Worm (Caenorhabditis elegans): ENCODE data around the gene T24H10.4.

Gene T24H10.4

DNA sequence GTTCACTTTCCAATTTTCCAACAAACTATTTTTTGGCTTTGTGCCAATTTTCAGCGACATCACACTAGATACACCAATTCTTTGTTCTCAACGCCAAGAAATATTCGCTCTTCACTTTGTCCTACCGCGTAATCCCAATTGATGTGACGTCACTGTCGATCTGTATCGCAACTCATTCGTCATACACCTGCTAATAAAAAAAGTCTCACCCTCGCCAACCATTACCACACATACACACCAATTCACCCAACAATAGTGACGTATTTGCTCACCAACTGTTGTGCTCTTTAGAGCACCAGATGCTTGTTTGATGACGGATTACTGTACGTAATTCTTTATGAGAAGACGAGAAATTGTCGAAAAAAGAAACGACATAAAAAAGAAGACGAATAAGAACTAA lies 46.0 kb upstream of the T24H10.4 start:
- TF ChIP-seq blmp-1 (tag; optimal IDR thresholded peaks at IDR 0.05; ENCODE audit: insufficient read depth) = no peak
- no peak for TF ChIP-seq ztf-11 (tag; optimal IDR thresholded peaks at IDR 0.05)
- TF ChIP-seq nhr-11 (tag; optimal IDR thresholded peaks at IDR 0.05) = no peak
- no peak for TF ChIP-seq sma-3 (GFP tag; optimal IDR thresholded peaks at IDR 0.05)
- no peak for TF ChIP-seq nhr-21 (tag; optimal IDR thresholded peaks at IDR 0.05)
- no peak for TF ChIP-seq nhr-77 (tag; optimal IDR thresholded peaks at IDR 0.05)
- no peak for TF ChIP-seq lin-13 (GFP tag; optimal IDR thresholded peaks at IDR 0.05)
- no peak for TF ChIP-seq mab-5 (tag; optimal IDR thresholded peaks at IDR 0.05)
- no peak for TF ChIP-seq ztf-1 (GFP tag; conservative IDR thresholded peaks at IDR 0.05)
- no peak for TF ChIP-seq lin-39 (tag; optimal IDR thresholded peaks at IDR 0.05)
- TF ChIP-seq ceh-82 (tag; optimal IDR thresholded peaks at IDR 0.05) = no peak
- no peak for TF ChIP-seq mdl-1 (tag; optimal IDR thresholded peaks at IDR 0.05)
- TF ChIP-seq sma-9 (GFP tag; optimal IDR thresholded peaks at IDR 0.05) = no peak
- TF ChIP-seq sma-9 (tag; optimal IDR thresholded peaks at IDR 0.05) = no peak
- TF ChIP-seq R02D3.7 (tag; optimal IDR thresholded peaks at IDR 0.05) = no peak
- no peak for TF ChIP-seq fos-1 (tag; optimal IDR thresholded peaks at IDR 0.05)
- TF ChIP-seq peb-1 (tag; optimal IDR thresholded peaks at IDR 0.05) = no peak
- no peak for TF ChIP-seq nhr-6 (tag; optimal IDR thresholded peaks at IDR 0.05)
- no peak for TF ChIP-seq lsy-2 (tag; optimal IDR thresholded peaks at IDR 0.05)

DNA sequence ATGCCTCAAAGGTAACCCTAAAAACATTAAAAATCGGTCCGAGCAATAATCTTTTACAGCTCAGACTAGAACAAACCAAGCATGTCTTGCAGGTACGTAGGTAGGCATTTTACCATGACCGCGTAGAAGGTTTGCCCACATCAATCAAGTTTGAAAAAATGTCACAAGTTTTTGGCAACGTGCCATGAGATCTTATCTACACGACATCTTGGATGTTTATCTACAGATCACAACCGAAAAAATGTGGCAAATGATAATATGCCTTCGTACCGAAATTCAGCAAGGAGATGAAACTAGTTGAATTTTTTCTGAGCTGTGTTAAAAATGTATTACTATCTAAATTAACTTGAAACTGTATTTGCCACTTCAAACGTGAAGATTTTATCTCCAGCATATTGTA lies 44.9 kb upstream of the T24H10.4 start:
- no peak for TF ChIP-seq nhr-237 (tag; optimal IDR thresholded peaks at IDR 0.05)
- peak; percentile 73 for TF ChIP-seq ceh-16 (tag; optimal IDR thresholded peaks at IDR 0.05)
- TF ChIP-seq nhr-10 (tag; optimal IDR thresholded peaks at IDR 0.05) = no peak
- TF ChIP-seq aly-2 (tag; optimal IDR thresholded peaks at IDR 0.05) = no peak
- peak; percentile 91 for TF ChIP-seq nhr-23 (tag; optimal IDR thresholded peaks at IDR 0.05)
- no peak for TF ChIP-seq ama-1 (optimal IDR thresholded peaks at IDR 0.05)
- TF ChIP-seq elt-1 (tag; optimal IDR thresholded peaks at IDR 0.05) = peak; percentile 82
- TF ChIP-seq sma-9 (GFP tag; optimal IDR thresholded peaks at IDR 0.05) = peak; percentile 6
- TF ChIP-seq sma-9 (tag; optimal IDR thresholded peaks at IDR 0.05) = no peak
- TF ChIP-seq unc-39 (tag; optimal IDR thresholded peaks at IDR 0.05) = no peak
- no peak for TF ChIP-seq snpc-4 (tag; optimal IDR thresholded peaks at IDR 0.05)
- no peak for TF ChIP-seq nhr-21 (tag; optimal IDR thresholded peaks at IDR 0.05)
- TF ChIP-seq alr-1 (tag; optimal IDR thresholded peaks at IDR 0.05) = no peak
- TF ChIP-seq nhr-25 (tag; optimal IDR thresholded peaks at IDR 0.05) = peak; percentile 21
- TF ChIP-seq nhr-12 (tag; optimal IDR thresholded peaks at IDR 0.05) = no peak
- TF ChIP-seq gmeb-1 (tag; optimal IDR thresholded peaks at IDR 0.05) = no peak
- TF ChIP-seq nhr-77 (tag; optimal IDR thresholded peaks at IDR 0.05) = no peak
- TF ChIP-seq nhr-6 (tag; optimal IDR thresholded peaks at IDR 0.05) = peak; percentile 20
- no peak for TF ChIP-seq elt-3 (tag; optimal IDR thresholded peaks at IDR 0.05)
- no peak for TF ChIP-seq lin-39 (tag; optimal IDR thresholded peaks at IDR 0.05)
- no peak for TF ChIP-seq unc-55 (GFP tag; optimal IDR thresholded peaks at IDR 0.05)

DNA sequence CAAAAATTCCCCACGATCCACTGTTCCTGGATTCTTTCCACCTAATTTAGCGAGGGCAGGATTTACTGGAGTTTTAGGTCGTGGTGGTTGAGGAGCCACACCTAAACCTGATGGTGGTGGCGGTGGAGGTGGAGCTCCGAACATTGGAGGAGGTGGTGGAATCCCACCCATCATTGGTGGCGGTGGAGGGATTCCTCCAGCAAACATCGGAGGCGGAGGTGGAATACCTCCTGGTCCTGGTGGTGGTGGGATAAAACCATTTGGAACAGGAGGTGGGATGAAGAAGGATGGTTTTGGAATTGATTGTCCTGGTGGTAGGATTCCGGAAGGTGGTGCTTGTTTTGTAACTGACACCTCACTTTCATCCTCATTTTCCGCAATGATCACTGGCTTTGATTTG lies 39.5 kb upstream of the T24H10.4 start:
- TF ChIP-seq sem-4 (tag; optimal IDR thresholded peaks at IDR 0.05) (no peak), zag-1 (tag; optimal IDR thresholded peaks at IDR 0.05) (no peak), aly-2 (tag; optimal IDR thresholded peaks at IDR 0.05) (no peak), nhr-129 (tag; optimal IDR thresholded peaks at IDR 0.05) (no peak), sma-9 (GFP tag; optimal IDR thresholded peaks at IDR 0.05) (no peak), sma-9 (tag; optimal IDR thresholded peaks at IDR 0.05) (no peak), ztf-11 (tag; optimal IDR thresholded peaks at IDR 0.05) (no peak), snpc-4 (tag; optimal IDR thresholded peaks at IDR 0.05) (no peak), alr-1 (tag; optimal IDR thresholded peaks at IDR 0.05) (no peak)

DNA sequence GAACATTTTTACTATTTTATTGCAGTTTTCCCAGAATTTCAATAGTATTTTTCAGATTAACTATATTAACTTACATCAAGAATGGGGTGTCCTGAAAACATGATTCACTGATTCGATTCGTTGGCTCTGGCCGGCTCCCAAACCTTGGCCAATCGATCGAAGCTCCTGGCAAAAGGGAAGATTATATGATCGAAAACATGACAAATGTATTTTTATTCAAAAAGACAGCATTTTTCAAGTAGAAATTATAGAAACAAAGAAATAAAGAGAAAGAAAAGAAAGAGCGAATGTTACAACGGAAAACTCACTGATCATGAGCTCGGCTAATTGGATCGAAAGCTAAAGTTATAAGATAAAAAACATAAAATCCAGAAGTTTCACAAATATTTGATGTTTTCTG lies 38.6 kb upstream of the T24H10.4 start, which contains the start of gene T24B8.4:
TSS of gene T24B8.4 (minus strand) at position 101 of the 400 bp plus-strand sequence.
- TF ChIP-seq nhr-11 (tag; optimal IDR thresholded peaks at IDR 0.05) (no peak), blmp-1 (tag; optimal IDR thresholded peaks at IDR 0.05; ENCODE audit: insufficient read depth) (no peak), mab-5 (tag; optimal IDR thresholded peaks at IDR 0.05) (no peak), egl-27 (tag; optimal IDR thresholded peaks at IDR 0.05) (no peak)
